Worm (Caenorhabditis elegans) whole organism, midembryonic: Measurements from ENCODE around the gene Y69E1A.8.

ENCODE experiments used
- cog-1 ChIP-seq: sonication (generic microtip); optimal IDR thresholded peaks from 2 replicates; lab custom pipeline; 2016; ENCODE audit warnings: missing genetic modification characterization, missing compliant biosample characterization
- flt-1 ChIP-seq: fragments of 200-800 bp; sonication (Bioruptor generic); IDR thresholded peaks from 2 replicates; pipeline ENCODE4 v1.3.6; 2022; ENCODE audit warnings: missing genetic modification characterization, missing compliant biosample characterization
- klf-2 ChIP-seq: fragments of 200-800 bp; sonication (Bioruptor generic); conservative IDR thresholded peaks from 2 replicates; pipeline ENCODE4 v1.3.6; 2022; ENCODE audit warnings: missing genetic modification reagents, missing genetic modification characterization, missing compliant biosample characterization
- med-1 ChIP-seq: sonication (generic microtip); optimal IDR thresholded peaks from 2 replicates; lab custom pipeline; 2017; ENCODE audit warnings: missing genetic modification characterization, mild to moderate bottlenecking, missing compliant biosample characterization, antibody characterized with exemption, missing genetic modification reagents; ENCODE audit not compliant: insufficient read depth
- tab-1 ChIP-seq: fragments of 200-800 bp; sonication (Bioruptor generic); IDR thresholded peaks from 2 replicates; pipeline ENCODE4 v1.3.6; 2022; ENCODE audit warnings: missing genetic modification characterization, missing compliant biosample characterization
- ztf-29 ChIP-seq: fragments of 200-800 bp; sonication (Bioruptor generic); IDR thresholded peaks from 2 replicates; pipeline ENCODE4 v1.3.6; 2022; ENCODE audit warnings: missing genetic modification reagents, missing genetic modification characterization, missing compliant biosample characterization

DNA sequence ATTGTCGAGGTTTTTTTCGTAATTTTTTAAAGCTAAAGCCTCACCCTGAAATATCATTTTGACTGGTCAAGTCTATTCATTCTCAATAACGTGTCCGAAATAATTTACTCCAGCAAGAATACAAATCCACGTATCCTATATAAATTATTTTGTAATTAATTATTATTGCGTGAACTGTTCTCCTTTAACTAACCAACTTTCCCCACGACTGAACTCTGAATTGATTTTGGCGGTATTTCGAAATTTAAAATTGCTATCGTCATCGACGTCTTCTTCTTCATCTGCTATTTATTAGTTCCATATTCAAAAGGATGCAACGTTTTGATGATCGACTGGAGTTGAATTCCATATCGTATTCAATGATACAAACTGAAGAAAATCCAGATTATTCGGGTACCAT is at the start of gene Y69E1A.8, which contains the start of gene aqp-3:
- TF ChIP-seq klf-2 (GFP tag; lab: Robert Waterston, UW), result no peak
- TF ChIP-seq flt-1 (GFP tag; lab: Robert Waterston, UW), result no peak
- no peak for TF ChIP-seq cog-1 (tag; lab: Kevin White, UChicago)
- TF ChIP-seq med-1 (GFP tag; lab: Kevin White, UChicago), result no peak
- no peak for TF ChIP-seq ztf-29 (GFP tag; lab: Robert Waterston, UW)
- no peak for TF ChIP-seq tab-1 (GFP tag; lab: Robert Waterston, UW)
